Worm (Caenorhabditis elegans) whole organism, L4 larva: ENCODE data around the gene str-231.

Source experiments
- F37D6.2 ChIP-seq: sonication (generic microtip); optimal IDR thresholded peaks from 2 replicates; lab custom pipeline; 2016; ENCODE audit warnings: mild to moderate bottlenecking, missing genetic modification characterization, missing compliant biosample characterization
- ZK337.2 ChIP-seq: fragments of 200-800 bp; sonication (Bioruptor generic); IDR thresholded peaks from 2 replicates; pipeline ENCODE4 v1.3.6; 2022; ENCODE audit warnings: missing genetic modification reagents, missing genetic modification characterization, missing compliant biosample characterization
- aha-1 ChIP-seq: fragments of 150-350 bp; peaks from one replicate; lab custom pipeline; 2014; ENCODE audit warnings: missing biosample characterization, missing genetic modification characterization
- aly-2 ChIP-seq: sonication (generic microtip); optimal IDR thresholded peaks from 2 replicates; lab custom pipeline; 2018; ENCODE audit warnings: missing biosample characterization, missing genetic modification characterization
- ama-1 ChIP-seq: fragments of 150-350 bp; optimal IDR thresholded peaks from 2 replicates; lab custom pipeline; 2014; ENCODE audit warnings: inconsistent platforms, mixed read lengths
- ctbp-1 ChIP-seq: fragments of 200-800 bp; sonication (Bioruptor generic); IDR thresholded peaks from 2 replicates; pipeline ENCODE4 v1.3.6; 2022; ENCODE audit warnings: missing genetic modification reagents, missing genetic modification characterization, missing compliant biosample characterization
- daf-12 ChIP-seq: fragments of 150-350 bp; optimal IDR thresholded peaks from 2 replicates; lab custom pipeline; 2014; ENCODE audit warnings: missing biosample characterization, missing genetic modification reagents, missing genetic modification characterization
- daf-16 ChIP-seq, 3 experiments: sonication (generic microtip); optimal IDR thresholded peaks; 2 replicates each; lab custom pipeline; 2016 to 2017; ENCODE audit warnings: missing genetic modification characterization in 3 of 3, missing genetic modification reagents in 3 of 3, mild to moderate bottlenecking in 2 of 3, missing compliant biosample characterization in 2 of 3, missing biosample characterization in 1 of 3, moderate library complexity in 1 of 3
- dmd-6 ChIP-seq: fragments of 200-800 bp; sonication (Bioruptor generic); IDR thresholded peaks from 2 replicates; pipeline ENCODE4 v1.3.6; 2022; ENCODE audit warnings: missing genetic modification reagents, missing genetic modification characterization, missing compliant biosample characterization
- duxl-1 ChIP-seq: sonication (generic microtip); optimal IDR thresholded peaks from 2 replicates; lab custom pipeline; 2016; ENCODE audit warnings: mild to moderate bottlenecking, missing genetic modification characterization, moderate library complexity, missing compliant biosample characterization; ENCODE audit not compliant: poor library complexity
- dve-1 ChIP-seq: sonication (generic microtip); optimal IDR thresholded peaks from 2 replicates; lab custom pipeline; 2017; ENCODE audit warnings: antibody characterized with exemption, mild to moderate bottlenecking, missing genetic modification characterization, missing compliant biosample characterization; ENCODE audit not compliant: insufficient read depth
- egl-27 ChIP-seq: sonication (generic microtip); optimal IDR thresholded peaks from 3 replicates; lab custom pipeline; 2017; ENCODE audit warnings: missing biosample characterization, missing genetic modification reagents, missing genetic modification characterization
- egl-43 ChIP-seq: fragments of 200-800 bp; sonication (Bioruptor generic); IDR thresholded peaks from 2 replicates; pipeline ENCODE4 v1.3.6; 2022; ENCODE audit warnings: missing genetic modification reagents, missing genetic modification characterization, missing compliant biosample characterization
- fkh-10 ChIP-seq: fragments of 150-350 bp; optimal IDR thresholded peaks from 2 replicates; lab custom pipeline; 2014; ENCODE audit warnings: missing biosample characterization, missing genetic modification reagents, missing genetic modification characterization
- hif-1 ChIP-seq, 2 experiments: sonication (generic microtip); optimal IDR thresholded peaks; 2 replicates each; lab custom pipeline; 2016 to 2017; ENCODE audit warnings: missing compliant biosample characterization in 2 of 2, missing genetic modification characterization in 2 of 2, missing genetic modification reagents in 2 of 2, missing genotype in 2 of 2, mild to moderate bottlenecking in 1 of 2
- hlh-11 ChIP-seq: fragments of 200-800 bp; sonication (Bioruptor generic); optimal IDR thresholded peaks from 2 replicates; lab custom pipeline; 2018; ENCODE audit warnings: mild to moderate bottlenecking, missing genetic modification characterization, missing compliant biosample characterization
- lim-7 ChIP-seq: fragments of 200-800 bp; sonication (Bioruptor generic); IDR thresholded peaks from 2 replicates; pipeline ENCODE4 v1.3.6; 2022; ENCODE audit warnings: missing genetic modification characterization, missing compliant biosample characterization
- lin-1 ChIP-seq: fragments of 200-800 bp; sonication (Bioruptor generic); IDR thresholded peaks from 2 replicates; pipeline ENCODE4 v1.3.6; 2022; ENCODE audit warnings: missing genetic modification reagents, missing genetic modification characterization, missing compliant biosample characterization
- lin-15B ChIP-seq: fragments of 150-350 bp; sonication (generic microtip); optimal IDR thresholded peaks from 3 replicates; lab custom pipeline; 2014; ENCODE audit warnings: missing biosample characterization, missing genetic modification characterization
- lin-29 ChIP-seq: fragments of 200-800 bp; sonication (Bioruptor generic); IDR thresholded peaks from 2 replicates; pipeline ENCODE4 v1.3.6; 2022; ENCODE audit warnings: missing genetic modification reagents, missing genetic modification characterization, missing compliant biosample characterization
- lin-38 ChIP-seq: fragments of 200-800 bp; sonication (Bioruptor generic); IDR thresholded peaks from 2 replicates; pipeline ENCODE4 v1.3.6; 2022; ENCODE audit warnings: missing genetic modification reagents, missing genetic modification characterization, missing compliant biosample characterization
- lsy-2 ChIP-seq, 2 experiments: fragments of 150-350 bp in 1 of 2; sonication (generic microtip) in 1 of 2; optimal IDR thresholded peaks; 2 replicates each; lab custom pipeline; 2014 to 2017; ENCODE audit warnings: missing biosample characterization in 2 of 2, missing genetic modification characterization in 2 of 2
- mdt-29 ChIP-seq: fragments of 200-800 bp; sonication (Bioruptor generic); IDR thresholded peaks from 2 replicates; pipeline ENCODE4 v1.3.6; 2022; ENCODE audit warnings: missing genetic modification reagents, missing genetic modification characterization, missing compliant biosample characterization
- nhr-102 ChIP-seq: sonication (generic microtip); optimal IDR thresholded peaks from 2 replicates; lab custom pipeline; 2016; ENCODE audit warnings: mild to moderate bottlenecking, missing genetic modification characterization, moderate library complexity, missing compliant biosample characterization
- nhr-237 ChIP-seq: sonication (generic microtip); optimal IDR thresholded peaks from 2 replicates; lab custom pipeline; 2017; ENCODE audit warnings: missing biosample characterization, missing genetic modification characterization
- nhr-28 ChIP-seq: fragments of 150-350 bp; optimal IDR thresholded peaks from 2 replicates; lab custom pipeline; 2014; ENCODE audit warnings: missing biosample characterization, missing genetic modification characterization
- nhr-41 ChIP-seq: fragments of 200-800 bp; sonication (Bioruptor generic); IDR thresholded peaks from 2 replicates; pipeline ENCODE4 v1.3.6; 2022; ENCODE audit warnings: missing genetic modification reagents, missing genetic modification characterization, missing compliant biosample characterization
- nhr-42 ChIP-seq: fragments of 200-800 bp; sonication (Bioruptor generic); IDR thresholded peaks from 2 replicates; pipeline ENCODE4 v1.3.6; 2022; ENCODE audit warnings: missing genetic modification characterization, missing compliant biosample characterization
- php-3 ChIP-seq: fragments of 200-800 bp; sonication (Bioruptor generic); IDR thresholded peaks from 2 replicates; pipeline ENCODE4 v1.3.6; 2022; ENCODE audit warnings: missing genetic modification reagents, missing genetic modification characterization, missing compliant biosample characterization
- pqm-1 ChIP-seq: sonication (generic microtip); optimal IDR thresholded peaks from 2 replicates; lab custom pipeline; 2017; ENCODE audit warnings: missing biosample characterization, missing genetic modification characterization
- saeg-2 ChIP-seq: fragments of 200-800 bp; sonication (Bioruptor generic); IDR thresholded peaks from 2 replicates; pipeline ENCODE4 v1.3.6; 2022; ENCODE audit warnings: missing genetic modification reagents, missing genetic modification characterization, missing compliant biosample characterization
- set-16 ChIP-seq: fragments of 200-800 bp; sonication (Bioruptor generic); IDR thresholded peaks from 2 replicates; pipeline ENCODE4 v1.3.6; 2022; ENCODE audit warnings: missing genetic modification reagents, missing genetic modification characterization, missing compliant biosample characterization
- skn-1 ChIP-seq: fragments of 150-350 bp; optimal IDR thresholded peaks from 2 replicates; lab custom pipeline; 2014; ENCODE audit warnings: missing biosample characterization, missing genetic modification characterization
- unc-62 ChIP-seq, 3 experiments: fragments of 150-350 bp in 1 of 3; sonication (generic microtip); optimal IDR thresholded peaks in 2 of 3; peaks in 1 of 3; 1 replicate in 1 of 3; 2 replicates in 2 of 3; lab custom pipeline; 2014 to 2017; ENCODE audit warnings: missing biosample characterization in 3 of 3, missing genetic modification characterization in 3 of 3, missing genetic modification reagents in 3 of 3, missing genotype in 1 of 3
- vab-7 ChIP-seq: fragments of 200-800 bp; sonication (Bioruptor generic); IDR thresholded peaks from 2 replicates; pipeline ENCODE4 v1.3.6; 2022; ENCODE audit warnings: missing genetic modification reagents, missing genetic modification characterization, missing compliant biosample characterization
- zfp-3 ChIP-seq: fragments of 200-800 bp; sonication (Bioruptor generic); conservative IDR thresholded peaks from 2 replicates; pipeline ENCODE4 v1.3.6; 2022; ENCODE audit warnings: missing genetic modification reagents, missing genetic modification characterization, missing compliant biosample characterization
- zip-11 ChIP-seq: fragments of 200-800 bp; sonication (Bioruptor generic); IDR thresholded peaks from 2 replicates; pipeline ENCODE4 v1.3.6; 2022; ENCODE audit warnings: missing genetic modification characterization, missing compliant biosample characterization

str-231 gene

DNA sequence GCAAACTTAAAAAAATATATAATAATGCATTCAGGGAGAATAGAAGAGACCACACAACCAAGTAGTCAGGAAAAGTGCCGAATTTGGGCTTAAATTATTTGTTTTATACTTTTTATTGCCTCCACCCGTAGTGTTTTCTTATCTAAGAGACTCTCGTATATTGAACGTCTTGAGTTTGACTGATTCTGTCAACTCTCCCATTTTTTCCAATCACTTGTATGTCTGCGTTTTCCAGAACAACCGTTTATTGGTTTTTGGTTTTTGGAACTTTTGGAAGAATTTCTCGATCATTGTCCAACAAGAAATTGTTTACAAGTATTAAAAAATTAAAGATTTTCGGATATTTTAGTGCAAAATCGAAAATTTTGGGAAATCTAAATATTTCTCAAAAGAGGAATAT, 36.3 kb upstream of the str-231 start:
- no peak for TF ChIP-seq ctbp-1
- no peak for TF ChIP-seq nhr-102 (tag; lab: Kevin White, UChicago)
- no peak for TF ChIP-seq skn-1
- TF ChIP-seq lsy-2 (tag; optimal IDR thresholded peaks at IDR 0.05; lab: Kevin White, UChicago): no peak
- no peak for TF ChIP-seq duxl-1 (tag; lab: Kevin White, UChicago)
- 0 out of 2 replicates have a peak, but pooled peaks have one; percentile 21 for TF ChIP-seq lin-1 (GFP tag; lab: Robert Waterston, UW)
- TF ChIP-seq zfp-3: no peak
- TF ChIP-seq dmd-6 (GFP tag; lab: Robert Waterston, UW): peak; percentile 76
- TF ChIP-seq saeg-2 (GFP tag; lab: Robert Waterston, UW): no peak
- peak; percentile 74 for TF ChIP-seq dve-1 (tag; lab: Kevin White, UChicago)
- TF ChIP-seq vab-7 (GFP tag; lab: Robert Waterston, UW): no peak
- TF ChIP-seq nhr-42 (GFP tag; lab: Robert Waterston, UW): 0 out of 2 replicates have a peak, but pooled peaks have one; percentile 5
- TF ChIP-seq hlh-11: peak; percentile 51
- no peak for TF ChIP-seq zip-11
- peak; percentile 2 for TF ChIP-seq pqm-1 (tag; lab: Kevin White, UChicago)
- peak; percentile 81 for TF ChIP-seq aha-1 (tag; lab: Kevin White, UChicago)
- TF ChIP-seq nhr-41 (GFP tag; lab: Robert Waterston, UW): no peak
- peak; percentile 68 for TF ChIP-seq php-3
- no peak for TF ChIP-seq fkh-10 (GFP tag; lab: Kevin White, UChicago)
- TF ChIP-seq nhr-28 (tag; lab: Kevin White, UChicago): peak; percentile 42
- TF ChIP-seq egl-27: no peak
- no peak for TF ChIP-seq mdt-29 (GFP tag; lab: Robert Waterston, UW)
- TF ChIP-seq lin-15B (tag; lab: Kevin White, UChicago): no peak
- TF ChIP-seq ZK337.2: no peak
- TF ChIP-seq daf-16 (GFP tag; optimal IDR thresholded peaks at IDR 0.05; lab: Kevin White, UChicago): no peak
- TF ChIP-seq daf-16 (tag; optimal IDR thresholded peaks at IDR 0.05; lab: Kevin White, UChicago): peak; percentile 69
- no peak for TF ChIP-seq egl-43

DNA sequence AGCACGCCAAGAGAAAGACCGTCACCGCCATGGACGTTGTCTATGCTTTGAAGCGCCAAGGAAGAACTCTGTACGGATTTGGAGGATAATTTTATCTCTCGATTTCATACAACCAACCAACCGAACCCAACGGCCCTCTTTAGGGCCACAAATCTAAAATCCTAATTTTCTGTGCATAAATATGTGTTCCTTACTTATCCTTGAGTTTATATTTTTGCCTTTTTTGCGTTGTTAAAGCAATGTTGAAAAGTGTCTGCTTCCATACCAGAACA, 35.3 kb upstream of the str-231 start:
- TF ChIP-seq zfp-3 (0 out of 2 replicates have a peak, but pooled peaks have one; percentile 38), lin-29 (GFP tag; lab: Robert Waterston, UW) (no peak), set-16 (GFP tag; lab: Robert Waterston, UW) (no peak), F37D6.2 (tag; lab: Kevin White, UChicago) (no peak), dmd-6 (GFP tag; lab: Robert Waterston, UW) (no peak), hif-1 (tag; optimal IDR thresholded peaks at IDR 0.05; lab: Kevin White, UChicago) (no peak)

DNA sequence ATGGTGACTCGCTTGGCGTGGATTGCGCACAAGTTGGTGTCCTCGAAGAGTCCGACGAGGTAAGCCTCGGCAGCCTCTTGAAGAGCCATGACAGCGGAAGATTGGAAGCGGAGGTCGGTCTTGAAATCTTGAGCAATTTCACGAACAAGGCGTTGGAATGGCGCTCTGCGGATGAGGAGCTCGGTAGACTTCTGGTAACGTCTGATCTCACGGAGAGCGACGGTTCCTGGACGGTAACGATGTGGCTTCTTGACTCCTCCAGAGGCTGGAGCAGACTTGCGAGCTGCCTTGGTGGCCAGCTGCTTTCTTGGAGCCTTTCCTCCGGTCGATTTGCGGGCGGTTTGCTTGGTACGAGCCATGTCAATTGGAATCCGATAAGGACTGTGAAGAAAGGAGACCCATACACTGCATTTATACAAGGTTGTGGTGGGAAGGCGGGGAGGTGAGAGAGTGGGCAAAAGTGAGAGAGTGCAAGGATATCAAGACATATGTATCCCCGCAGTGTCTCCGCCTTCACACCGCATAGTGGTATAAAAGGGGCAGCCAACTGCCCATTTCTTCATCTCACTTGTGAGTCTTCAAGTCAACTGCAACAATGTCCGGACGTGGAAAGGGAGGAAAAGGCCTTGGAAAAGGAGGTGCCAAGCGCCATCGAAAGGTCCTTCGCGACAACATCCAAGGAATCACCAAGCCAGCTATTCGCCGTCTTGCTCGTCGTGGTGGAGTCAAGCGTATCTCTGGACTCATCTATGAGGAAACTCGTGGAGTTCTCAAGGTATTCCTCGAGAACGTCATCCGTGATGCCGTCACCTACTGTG, 34.7 kb upstream of the str-231 start, which contains the start of the genes his-2 and his-1:
Gene his-2 (minus strand): TSS at position 359 of the 818 bp plus-strand sequence.
Gene his-1 (plus strand): TSS at position 596 of the 818 bp plus-strand sequence.
- peak; percentile 81 for TF ChIP-seq set-16 (GFP tag; lab: Robert Waterston, UW)

DNA sequence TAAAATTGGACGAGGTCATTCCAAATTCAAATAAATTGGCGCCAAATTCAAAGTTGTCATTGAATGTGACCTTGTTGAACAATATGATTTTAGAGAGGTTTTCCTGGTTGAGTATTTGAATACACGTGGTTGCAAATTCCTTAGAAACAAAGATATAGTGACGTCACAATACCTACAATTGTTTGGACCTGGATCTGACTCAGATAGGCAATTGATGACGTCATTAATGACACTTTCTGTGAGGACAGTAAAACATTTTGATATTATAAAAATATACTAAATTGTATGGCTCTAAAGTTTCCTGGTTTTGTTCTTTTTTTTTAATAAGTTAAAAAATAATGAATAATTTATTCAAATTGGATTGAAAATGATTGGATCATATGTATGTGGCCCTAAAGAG, 34.0 kb upstream of the str-231 start:
- TF ChIP-seq aly-2 (no peak), lim-7 (GFP tag; lab: Robert Waterston, UW) (no peak), lin-38 (GFP tag; lab: Robert Waterston, UW) (no peak), unc-62 (GFP tag; optimal IDR thresholded peaks at IDR 0.05 in 1 of 2; lab: Kevin White, UChicago) (no peak), unc-62 (tag; optimal IDR thresholded peaks at IDR 0.05; lab: Kevin White, UChicago) (no peak), ama-1 (no peak), nhr-237 (tag; lab: Kevin White, UChicago) (no peak), daf-12 (tag; lab: Kevin White, UChicago) (no peak)
